Worm (Caenorhabditis elegans) whole organism, midembryonic: ENCODE results near the gene Y113G7B.11.

Experiments
- T22C8.4 ChIP-seq: fragments of 200-800 bp; sonication (Bioruptor generic); IDR thresholded peaks from 2 replicates; pipeline ENCODE4 v1.3.6; 2022; ENCODE audit warnings: missing genetic modification characterization, missing compliant biosample characterization
- cog-1 ChIP-seq: sonication (generic microtip); optimal IDR thresholded peaks from 2 replicates; lab custom pipeline; 2016; ENCODE audit warnings: missing genetic modification characterization, missing compliant biosample characterization
- flt-1 ChIP-seq: fragments of 200-800 bp; sonication (Bioruptor generic); IDR thresholded peaks from 2 replicates; pipeline ENCODE4 v1.3.6; 2022; ENCODE audit warnings: missing genetic modification characterization, missing compliant biosample characterization
- klf-2 ChIP-seq: fragments of 200-800 bp; sonication (Bioruptor generic); conservative IDR thresholded peaks from 2 replicates; pipeline ENCODE4 v1.3.6; 2022; ENCODE audit warnings: missing genetic modification reagents, missing genetic modification characterization, missing compliant biosample characterization
- med-1 ChIP-seq: sonication (generic microtip); optimal IDR thresholded peaks from 2 replicates; lab custom pipeline; 2017; ENCODE audit warnings: missing genetic modification characterization, mild to moderate bottlenecking, missing compliant biosample characterization, antibody characterized with exemption, missing genetic modification reagents; ENCODE audit not compliant: insufficient read depth
- ref-1 ChIP-seq: fragments of 200-800 bp; sonication (Bioruptor generic); conservative IDR thresholded peaks from 2 replicates; pipeline ENCODE4 v1.3.6; 2022; ENCODE audit warnings: missing genetic modification reagents, missing genetic modification characterization, missing compliant biosample characterization
- tab-1 ChIP-seq: fragments of 200-800 bp; sonication (Bioruptor generic); IDR thresholded peaks from 2 replicates; pipeline ENCODE4 v1.3.6; 2022; ENCODE audit warnings: missing genetic modification characterization, missing compliant biosample characterization
- ztf-23 ChIP-seq: fragments of 200-800 bp; sonication (Bioruptor generic); IDR thresholded peaks from 2 replicates; pipeline ENCODE4 v1.3.6; 2022; ENCODE audit warnings: missing genetic modification reagents, missing genetic modification characterization, missing compliant biosample characterization
- ztf-29 ChIP-seq: fragments of 200-800 bp; sonication (Bioruptor generic); IDR thresholded peaks from 2 replicates; pipeline ENCODE4 v1.3.6; 2022; ENCODE audit warnings: missing genetic modification reagents, missing genetic modification characterization, missing compliant biosample characterization

The Y113G7B.11 gene

ce11 chrV:20213097-20213496, 2.0 kb downstream of the Y113G7B.11 start:
- TF ChIP-seq tab-1, result no peak
- TF ChIP-seq klf-2, result no peak
- TF ChIP-seq cog-1 (tag; lab: Kevin White, UChicago), result no peak
- TF ChIP-seq med-1 (GFP tag; lab: Kevin White, UChicago), result no peak
- TF ChIP-seq T22C8.4 (GFP tag; lab: Robert Waterston, UW), result no peak
- TF ChIP-seq ztf-29 (GFP tag; lab: Robert Waterston, UW), result no peak
- TF ChIP-seq flt-1 (GFP tag; lab: Robert Waterston, UW), result no peak
- no peak for TF ChIP-seq ztf-23 (GFP tag; lab: Robert Waterston, UW)
- TF ChIP-seq ref-1, result no peak

ce11 chrV:20212584-20212983, 2.5 kb downstream of the Y113G7B.11 start, which contains the start of gene Y113G7B.12:
Gene Y113G7B.12, minus strand, starts transcription at chrV:20212684.
- TF ChIP-seq flt-1 (GFP tag; lab: Robert Waterston, UW), result no peak
- TF ChIP-seq klf-2, result no peak
- TF ChIP-seq T22C8.4 (GFP tag; lab: Robert Waterston, UW), result no peak
- no peak for TF ChIP-seq cog-1 (tag; lab: Kevin White, UChicago)
- TF ChIP-seq ref-1, result no peak
- TF ChIP-seq tab-1, result no peak
- no peak for TF ChIP-seq ztf-23 (GFP tag; lab: Robert Waterston, UW)
- no peak for TF ChIP-seq med-1 (GFP tag; lab: Kevin White, UChicago)

DNA sequence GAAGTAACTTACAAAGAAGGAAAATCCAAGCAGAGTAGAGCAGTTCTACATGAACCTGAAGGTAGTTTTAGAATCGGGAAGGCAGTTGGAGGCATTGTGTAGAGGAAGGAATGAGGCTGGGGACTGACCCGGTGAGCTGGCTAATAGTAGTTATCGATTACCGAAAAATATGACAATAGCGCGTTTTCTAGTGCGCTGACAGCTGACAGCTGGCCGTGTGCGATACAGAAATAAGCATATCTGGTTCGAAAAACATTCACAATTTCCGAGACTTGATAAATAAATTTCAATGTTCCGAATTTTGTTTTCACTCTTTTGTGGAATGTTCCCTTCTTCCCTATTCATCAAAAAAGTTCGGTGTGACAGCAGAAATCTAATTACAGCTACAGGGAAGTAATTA, 9.0 kb downstream of the Y113G7B.11 start, which contains the start of the genes fbxb-59 and srbc-34:
Gene fbxb-59, minus strand, starts transcription at position 101 of the 400 bp plus-strand sequence.
Gene srbc-34, plus strand, starts transcription at position 233 of the 400 bp plus-strand sequence.
- TF ChIP-seq ztf-23 (GFP tag; lab: Robert Waterston, UW) (no peak), T22C8.4 (GFP tag; lab: Robert Waterston, UW) (no peak), ztf-29 (GFP tag; lab: Robert Waterston, UW) (no peak), cog-1 (tag; lab: Kevin White, UChicago) (no peak), flt-1 (GFP tag; lab: Robert Waterston, UW) (no peak), med-1 (GFP tag; lab: Kevin White, UChicago) (no peak), ref-1 (no peak), klf-2 (no peak), tab-1 (no peak)

ce11 chrV:20203085-20203484, 12.0 kb downstream of the Y113G7B.11 start, which contains the start of gene fbxa-113:
Gene fbxa-113, plus strand, starts transcription at chrV:20203385.
- TF ChIP-seq T22C8.4 (GFP tag; lab: Robert Waterston, UW) (no peak), klf-2 (no peak), ref-1 (no peak), flt-1 (GFP tag; lab: Robert Waterston, UW) (no peak), ztf-29 (GFP tag; lab: Robert Waterston, UW) (no peak), cog-1 (tag; lab: Kevin White, UChicago) (no peak)

DNA sequence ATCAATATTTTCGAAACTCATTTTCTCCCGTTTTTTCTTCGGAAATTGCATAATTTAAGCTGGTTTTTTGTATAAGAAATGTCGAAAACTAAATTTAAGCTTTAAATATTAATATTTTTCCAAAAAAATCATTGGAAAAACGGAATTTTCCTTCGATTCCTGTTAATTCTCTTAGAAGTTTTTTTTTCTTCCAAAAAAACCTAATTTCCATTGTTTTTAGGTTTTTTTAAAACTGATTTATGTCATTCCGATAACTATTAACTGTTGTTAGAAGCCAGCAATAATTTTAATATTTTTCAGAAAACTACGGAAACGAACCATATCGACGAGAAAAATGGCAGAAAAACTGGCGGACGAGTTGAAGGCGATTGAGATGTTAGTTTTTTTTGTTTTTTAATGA, 13.8 kb downstream of the Y113G7B.11 start, which contains the start of gene fbxa-114:
Gene fbxa-114, plus strand, starts transcription at position 301 of the 400 bp plus-strand sequence.
- TF ChIP-seq klf-2, result no peak
- no peak for TF ChIP-seq med-1 (GFP tag; lab: Kevin White, UChicago)
- TF ChIP-seq tab-1, result no peak
- TF ChIP-seq ref-1, result no peak
- no peak for TF ChIP-seq T22C8.4 (GFP tag; lab: Robert Waterston, UW)
- TF ChIP-seq ztf-29 (GFP tag; lab: Robert Waterston, UW), result no peak
- TF ChIP-seq ztf-23 (GFP tag; lab: Robert Waterston, UW), result no peak
- no peak for TF ChIP-seq cog-1 (tag; lab: Kevin White, UChicago)
- no peak for TF ChIP-seq flt-1 (GFP tag; lab: Robert Waterston, UW)

ce11 chrV:20199658-20200057, 15.4 kb downstream of the Y113G7B.11 start:
- TF ChIP-seq ztf-23 (GFP tag; lab: Robert Waterston, UW), result no peak
- no peak for TF ChIP-seq flt-1 (GFP tag; lab: Robert Waterston, UW)
- no peak for TF ChIP-seq tab-1
- TF ChIP-seq ztf-29 (GFP tag; lab: Robert Waterston, UW), result no peak
- no peak for TF ChIP-seq klf-2
- TF ChIP-seq T22C8.4 (GFP tag; lab: Robert Waterston, UW), result no peak
- no peak for TF ChIP-seq cog-1 (tag; lab: Kevin White, UChicago)
- TF ChIP-seq med-1 (GFP tag; lab: Kevin White, UChicago), result no peak
- TF ChIP-seq ref-1, result no peak

- TF ChIP-seq cog-1 (tag; lab: Kevin White, UChicago) (no peak), ztf-23 (GFP tag; lab: Robert Waterston, UW) (no peak), T22C8.4 (GFP tag; lab: Robert Waterston, UW) (no peak), med-1 (GFP tag; lab: Kevin White, UChicago) (no peak), tab-1 (no peak), ztf-29 (GFP tag; lab: Robert Waterston, UW) (no peak), ref-1 (no peak), flt-1 (GFP tag; lab: Robert Waterston, UW) (no peak), klf-2 (no peak)
Observed at ce11 chrV:20198954-20199353, 16.1 kb downstream of the Y113G7B.11 start, which contains the start of gene fog-2. Gene fog-2, plus strand, starts transcription at chrV:20199254.

- no peak for TF ChIP-seq T22C8.4 (GFP tag; lab: Robert Waterston, UW)
- no peak for TF ChIP-seq cog-1 (tag; lab: Kevin White, UChicago)
- no peak for TF ChIP-seq ztf-29 (GFP tag; lab: Robert Waterston, UW)
- TF ChIP-seq flt-1 (GFP tag; lab: Robert Waterston, UW), result no peak
Observed at ce11 chrV:20196671-20197070, 18.4 kb downstream of the Y113G7B.11 start, which contains the start of gene ftr-1. Gene ftr-1, plus strand, starts transcription at chrV:20196971.

ce11 chrV:20195451-20196036, 19.6 kb downstream of the Y113G7B.11 start, which contains the start of the genes srh-217 and Y113G7B.28:
Gene srh-217, minus strand, starts transcription at chrV:20195551.
Gene Y113G7B.28, plus strand, starts transcription at chrV:20195986.
- TF ChIP-seq cog-1 (tag; lab: Kevin White, UChicago), result no peak
- TF ChIP-seq ref-1, result no peak
- TF ChIP-seq ztf-29 (GFP tag; lab: Robert Waterston, UW), result no peak
- no peak for TF ChIP-seq tab-1
- no peak for TF ChIP-seq ztf-23 (GFP tag; lab: Robert Waterston, UW)
- no peak for TF ChIP-seq flt-1 (GFP tag; lab: Robert Waterston, UW)
